Fruit fly (Drosophila melanogaster): ENCODE results near the gene CG9330.

Gene CG9330

dm6 chr3L:19618072-19618958, 32.3 kb downstream of the CG9330 start, which contains the start of gene asf1 (continued):
- TF ChIP-seq CG18619 (GFP tag; optimal IDR thresholded peaks at IDR 0.05) (no peak), tin (GFP tag; optimal IDR thresholded peaks at IDR 0.05) (peak; percentile 14), CG11398 (GFP tag; optimal IDR thresholded peaks at IDR 0.05) (peak; percentile 30), Dref (GFP tag; IDR thresholded peaks at IDR 0.05) (peak; percentile 63), CoRest (tag; optimal IDR thresholded peaks at IDR 0.05) (peak; percentile 31), mld (GFP tag; IDR thresholded peaks at IDR 0.05; ENCODE audit: partially characterized antibody) (no peak; the same call in 2 of the 3 replicates), CG2712 (tag; optimal IDR thresholded peaks at IDR 0.05) (peak; percentile 15), so (GFP tag; IDR thresholded peaks at IDR 0.05) (no peak), disco-r (GFP tag; optimal IDR thresholded peaks at IDR 0.05) (peak; percentile 6), Xbp1 (GFP tag; optimal IDR thresholded peaks at IDR 0.05) (peak; percentile 7), Antp (GFP tag; optimal IDR thresholded peaks at IDR 0.05) (peak; percentile 23), bbx (GFP tag; IDR thresholded peaks at IDR 0.05; ENCODE audit: partially characterized antibody) (peak; percentile 76), CG7963 (GFP tag; IDR thresholded peaks at IDR 0.05; ENCODE audit: partially characterized antibody) (no peak; the same call in 2 of the 3 replicates), vvl (GFP tag; IDR thresholded peaks at IDR 0.05) (peak; percentile 11; the same call in 1 of the 2 replicates), sens (GFP tag) (peak; percentile 77), CG6791 (GFP tag; IDR thresholded peaks at IDR 0.05; ENCODE audit: partially characterized antibody) (peak; percentile 67), Lpt (GFP tag; optimal IDR thresholded peaks at IDR 0.05) (no peak), CG14014 (GFP tag; IDR thresholded peaks at IDR 0.05) (no peak), Dp (GFP tag; optimal IDR thresholded peaks at IDR 0.05) (peak; percentile 70), tna (GFP tag; IDR thresholded peaks at IDR 0.05; ENCODE audit: partially characterized antibody) (peak; percentile 49; the same call in 1 of the 2 replicates), Drgx (GFP tag; IDR thresholded peaks at IDR 0.05) (peak; percentile 51), phol (tag; optimal IDR thresholded peaks at IDR 0.05) (peak; percentile 42), CG14710 (tag; optimal IDR thresholded peaks at IDR 0.05) (peak; percentile 67), CG15479 (GFP tag; optimal IDR thresholded peaks at IDR 0.05) (peak; percentile 53), MBD-R2 (GFP tag; IDR thresholded peaks at IDR 0.05) (peak; percentile 42), CG12155 (GFP tag; optimal IDR thresholded peaks at IDR 0.05) (peak; percentile 33), sug (tag; optimal IDR thresholded peaks at IDR 0.05) (no peak), amos (GFP tag; IDR thresholded peaks at IDR 0.05; ENCODE audit: partially characterized antibody) (peak; percentile 74), CG14050 (GFP tag; IDR thresholded peaks at IDR 0.05) (no peak), kah (GFP tag; optimal IDR thresholded peaks at IDR 0.05) (peak; percentile 17), CG10366 (GFP tag; IDR thresholded peaks at IDR 0.05) (no peak), HLH3B (GFP tag; IDR thresholded peaks at IDR 0.05) (peak; percentile 24; the same call in 1 of the 2 replicates), CTCF (GFP tag; optimal IDR thresholded peaks at IDR 0.05) (peak; percentile 51), CG11696 (GFP tag; IDR thresholded peaks at IDR 0.05) (peak; percentile 80), CG7556 (GFP tag; optimal IDR thresholded peaks at IDR 0.05) (peak; percentile 15), CG43689 (GFP tag; IDR thresholded peaks at IDR 0.05) (no peak), Fer1 (GFP tag; optimal IDR thresholded peaks at IDR 0.05) (no peak), sob (GFP tag; IDR thresholded peaks at IDR 0.05) (no peak), CG17385 (GFP tag; optimal IDR thresholded peaks at IDR 0.05) (no peak), Med (GFP tag) (peak; percentile 85), CG10267 (tag; optimal IDR thresholded peaks at IDR 0.05) (peak; percentile 66), CG18262 (tag; optimal IDR thresholded peaks at IDR 0.05) (peak; percentile 6), her (GFP tag; optimal IDR thresholded peaks at IDR 0.05) (peak; percentile 10), CG13287 (GFP tag; IDR thresholded peaks at IDR 0.05; ENCODE audit: partially characterized antibody) (peak; percentile 82), Ptx1 (GFP tag; IDR thresholded peaks at IDR 0.05) (no peak), HLH4C (GFP tag; IDR thresholded peaks at IDR 0.05; ENCODE audit: partially characterized antibody) (peak; percentile 64), Tbp (GFP tag; optimal IDR thresholded peaks at IDR 0.05) (no peak), ind (GFP tag; optimal IDR thresholded peaks at IDR 0.05) (peak; percentile 9), CG17186 (GFP tag; optimal IDR thresholded peaks at IDR 0.05) (peak; percentile 40)
